Fruit fly (Drosophila melanogaster) whole organism, prepupa: ENCODE measurements around the gene CG31697.
A peak's percentile ranks its signal among the peaks of the same experiment; 100 is the strongest.

Source experiments
- Blimp-1 ChIP-seq: fragments of 200-800 bp; sonication (Bioruptor generic); optimal IDR thresholded peaks from 3 replicates; lab custom pipeline; 2017; ENCODE audit warnings: missing biosample characterization, missing genetic modification characterization, mild to moderate bottlenecking, moderate library complexity, missing genetic modification reagents
- CG10631 ChIP-seq: fragments of 200-800 bp; sonication (Bioruptor generic); optimal IDR thresholded peaks from 2 replicates; lab custom pipeline; 2016; ENCODE audit warnings: missing biosample characterization, missing genetic modification characterization
- CG11294 ChIP-seq: fragments of 200-800 bp; sonication (Bioruptor generic); IDR thresholded peaks from 2 replicates; pipeline ENCODE4 v1.3.6; 2022; ENCODE audit warnings: missing biosample characterization, missing genetic modification characterization
- CG11762 ChIP-seq: fragments of 200-800 bp; sonication (Bioruptor generic); optimal IDR thresholded peaks from 3 replicates; lab custom pipeline; 2016; ENCODE audit warnings: missing biosample characterization, missing genetic modification characterization; ENCODE audit not compliant: insufficient read depth
- CG11902 ChIP-seq: fragments of 200-800 bp; sonication (Bioruptor generic); optimal IDR thresholded peaks from 3 replicates; lab custom pipeline; 2016; ENCODE audit warnings: missing biosample characterization, missing genetic modification characterization
- CG15336 ChIP-seq: fragments of 200-800 bp; sonication (Bioruptor generic); IDR thresholded peaks from 2 replicates; pipeline ENCODE4 v1.3.6; 2022; ENCODE audit warnings: missing biosample characterization, missing genetic modification characterization
- CG1621 ChIP-seq: fragments of 200-800 bp; sonication (Bioruptor generic); optimal IDR thresholded peaks from 3 replicates; lab custom pipeline; 2018; ENCODE audit warnings: missing biosample characterization, mild to moderate bottlenecking, missing genetic modification characterization
- CG3032 ChIP-seq: fragments of 200-800 bp; optimal IDR thresholded peaks from 2 replicates; lab custom pipeline; 2019; ENCODE audit warnings: missing biosample characterization, mild to moderate bottlenecking, missing genetic modification characterization, moderate library complexity
- CG32006 ChIP-seq: fragments of 200-800 bp; sonication (Bioruptor generic); optimal IDR thresholded peaks from 3 replicates; lab custom pipeline; 2017; ENCODE audit warnings: missing biosample characterization, mild to moderate bottlenecking, missing genetic modification characterization
- CG34406 ChIP-seq: fragments of 200-800 bp; sonication (Bioruptor generic); optimal IDR thresholded peaks from 3 replicates; lab custom pipeline; 2016; ENCODE audit warnings: missing biosample characterization, missing genetic modification characterization
- CG6163 ChIP-seq: fragments of 200-800 bp; sonication (Bioruptor generic); IDR thresholded peaks from 3 replicates; pipeline ENCODE4 v1.3.6; 2022; ENCODE audit warnings: missing biosample characterization, missing genetic modification characterization
- CG6276 ChIP-seq: fragments of 200-800 bp; sonication (Bioruptor generic); optimal IDR thresholded peaks from 2 replicates; lab custom pipeline; 2017; ENCODE audit warnings: missing biosample characterization, mild to moderate bottlenecking, missing genetic modification characterization
- CG6792 ChIP-seq: fragments of 200-800 bp; sonication (Bioruptor generic); optimal IDR thresholded peaks from 3 replicates; lab custom pipeline; 2016; ENCODE audit warnings: missing biosample characterization, missing genetic modification characterization
- CG6854 ChIP-seq: fragments of 200-800 bp; sonication (Bioruptor generic); optimal IDR thresholded peaks from 2 replicates; lab custom pipeline; 2017; ENCODE audit warnings: missing biosample characterization, mild to moderate bottlenecking, missing genetic modification characterization
- CG7368 ChIP-seq: fragments of 200-800 bp; sonication (Bioruptor generic); optimal IDR thresholded peaks from 3 replicates; lab custom pipeline; 2016; ENCODE audit warnings: missing biosample characterization, missing genetic modification characterization
- CG8319 ChIP-seq: fragments of 200-800 bp; sonication (Bioruptor generic); optimal IDR thresholded peaks from 3 replicates; lab custom pipeline; 2016; ENCODE audit warnings: missing biosample characterization, missing genetic modification characterization
- CG8632 ChIP-seq: fragments of 200-800 bp; sonication (Bioruptor generic); optimal IDR thresholded peaks from 3 replicates; lab custom pipeline; 2016; ENCODE audit warnings: missing biosample characterization, missing genetic modification characterization
- CG9139 ChIP-seq: fragments of 200-800 bp; sonication (Bioruptor generic); optimal IDR thresholded peaks from 3 replicates; lab custom pipeline; 2017; ENCODE audit warnings: missing biosample characterization, mild to moderate bottlenecking, missing genetic modification characterization
- Eip75B ChIP-seq: fragments of 200-800 bp; sonication (Bioruptor generic); optimal IDR thresholded peaks from 3 replicates; lab custom pipeline; 2016; ENCODE audit warnings: missing biosample characterization, missing genetic modification characterization
- Eip78C ChIP-seq: fragments of 200-800 bp; sonication (Bioruptor generic); peaks from one replicate; lab custom pipeline; 2016; ENCODE audit warnings: missing biosample characterization, missing genetic modification characterization
- Eip93F ChIP-seq: fragments of 200-800 bp; sonication (Bioruptor generic); optimal IDR thresholded peaks from 2 replicates; lab custom pipeline; 2016; ENCODE audit warnings: missing biosample characterization, mild to moderate bottlenecking, missing genetic modification characterization
- Ets21C ChIP-seq: fragments of 200-800 bp; sonication (Bioruptor generic); optimal IDR thresholded peaks from 3 replicates; lab custom pipeline; 2016; ENCODE audit warnings: missing biosample characterization, missing genetic modification characterization
- Ets96B ChIP-seq: fragments of 200-800 bp; optimal IDR thresholded peaks from 2 replicates; lab custom pipeline; 2019; ENCODE audit warnings: missing biosample characterization, mild to moderate bottlenecking, missing genetic modification characterization, moderate library complexity
- Hr38 ChIP-seq: sonication (Bioruptor generic); optimal IDR thresholded peaks from 2 replicates; lab custom pipeline; 2016; ENCODE audit warnings: missing biosample characterization, missing genetic modification characterization
- Hr39 ChIP-seq: fragments of 200-800 bp; sonication (Bioruptor generic); optimal IDR thresholded peaks from 2 replicates; lab custom pipeline; 2016; ENCODE audit warnings: missing biosample characterization, missing genetic modification characterization
- Hr4 ChIP-seq: fragments of 200-800 bp; sonication (Bioruptor generic); optimal IDR thresholded peaks from 3 replicates; lab custom pipeline; 2016; ENCODE audit warnings: missing biosample characterization, missing genetic modification characterization
- Lpt ChIP-seq: fragments of 200-800 bp; sonication (Bioruptor generic); optimal IDR thresholded peaks from 3 replicates; lab custom pipeline; 2016; ENCODE audit warnings: missing biosample characterization, missing genetic modification characterization
- Met ChIP-seq: fragments of 200-800 bp; sonication (Bioruptor generic); optimal IDR thresholded peaks from 3 replicates; lab custom pipeline; 2016; ENCODE audit warnings: missing biosample characterization, missing genetic modification characterization
- OdsH ChIP-seq: fragments of 200-800 bp; sonication (Bioruptor generic); optimal IDR thresholded peaks from 3 replicates; lab custom pipeline; 2016; ENCODE audit warnings: missing biosample characterization, missing genetic modification characterization
- Smox ChIP-seq: fragments of 200-800 bp; sonication (Bioruptor generic); optimal IDR thresholded peaks from 3 replicates; lab custom pipeline; 2016; ENCODE audit warnings: missing biosample characterization, missing genetic modification characterization
- Sox102F ChIP-seq: fragments of 200-800 bp; sonication (Bioruptor generic); optimal IDR thresholded peaks from 2 replicates; lab custom pipeline; 2016; ENCODE audit warnings: missing biosample characterization, mild to moderate bottlenecking, missing genetic modification characterization
- Sox14 ChIP-seq: fragments of 200-800 bp; sonication (Bioruptor generic); optimal IDR thresholded peaks from 3 replicates; lab custom pipeline; 2016; ENCODE audit warnings: missing biosample characterization, missing genetic modification characterization
- achi ChIP-seq: fragments of 200-800 bp; sonication (Bioruptor generic); optimal IDR thresholded peaks from 3 replicates; lab custom pipeline; 2016; ENCODE audit warnings: missing biosample characterization, missing genetic modification characterization
- acj6 ChIP-seq: fragments of 200-800 bp; sonication (Bioruptor generic); optimal IDR thresholded peaks from 3 replicates; lab custom pipeline; 2016; ENCODE audit warnings: missing biosample characterization, missing genetic modification characterization
- cyc ChIP-seq: fragments of 200-800 bp; sonication (Bioruptor generic); optimal IDR thresholded peaks from 3 replicates; lab custom pipeline; 2016; ENCODE audit warnings: missing biosample characterization, missing genetic modification characterization
- dac ChIP-seq: fragments of 200-800 bp; sonication (Bioruptor generic); optimal IDR thresholded peaks from 2 replicates; lab custom pipeline; 2017; ENCODE audit warnings: missing biosample characterization, mild to moderate bottlenecking, missing genetic modification characterization
- dsx ChIP-seq: fragments of 200-800 bp; optimal IDR thresholded peaks from 3 replicates; lab custom pipeline; 2019; ENCODE audit warnings: missing biosample characterization, mild to moderate bottlenecking, missing genetic modification characterization, moderate library complexity; ENCODE audit not compliant: poor library complexity, severe bottlenecking
- fd59A ChIP-seq: fragments of 200-800 bp; sonication (Bioruptor generic); optimal IDR thresholded peaks from 2 replicates; lab custom pipeline; 2017; ENCODE audit warnings: missing biosample characterization, mild to moderate bottlenecking, missing genetic modification characterization, missing genetic modification reagents
- fd85E ChIP-seq: fragments of 200-800 bp; sonication (Bioruptor generic); optimal IDR thresholded peaks from 3 replicates; lab custom pipeline; 2016; ENCODE audit warnings: missing biosample characterization, missing genetic modification characterization
- fkh ChIP-seq: fragments of 200-800 bp; sonication (Bioruptor generic); optimal IDR thresholded peaks from 3 replicates; lab custom pipeline; 2017; ENCODE audit warnings: missing biosample characterization, mild to moderate bottlenecking, missing genetic modification characterization, moderate library complexity
- lz ChIP-seq: fragments of 200-800 bp; sonication (Bioruptor generic); optimal IDR thresholded peaks from 3 replicates; lab custom pipeline; 2016; ENCODE audit warnings: missing biosample characterization, missing genetic modification characterization
- net ChIP-seq: fragments of 200-800 bp; sonication (Bioruptor generic); optimal IDR thresholded peaks from 3 replicates; lab custom pipeline; 2016; ENCODE audit warnings: missing biosample characterization, missing genetic modification characterization
- pdm3 ChIP-seq: fragments of 200-800 bp; sonication (Bioruptor generic); optimal IDR thresholded peaks from 3 replicates; lab custom pipeline; 2016; ENCODE audit warnings: missing biosample characterization, missing genetic modification characterization
- salr ChIP-seq, 2 experiments: fragments of 200-800 bp; sonication (Bioruptor generic); optimal IDR thresholded peaks; 3 replicates each; lab custom pipeline; 2016 to 2018; ENCODE audit warnings: missing biosample characterization in 2 of 2, missing genetic modification characterization in 2 of 2, mild to moderate bottlenecking in 1 of 2
- spab ChIP-seq: fragments of 200-800 bp; sonication (Bioruptor generic); optimal IDR thresholded peaks from 2 replicates; lab custom pipeline; 2017; ENCODE audit warnings: missing biosample characterization, mild to moderate bottlenecking, missing genetic modification characterization, missing genetic modification reagents
- svp ChIP-seq: fragments of 200-800 bp; sonication (Bioruptor generic); peaks from one replicate; lab custom pipeline; 2016; ENCODE audit warnings: missing biosample characterization, missing genetic modification characterization
- topi ChIP-seq: fragments of 200-800 bp; sonication (Bioruptor generic); optimal IDR thresholded peaks from 3 replicates; lab custom pipeline; 2016; ENCODE audit warnings: missing biosample characterization, missing genetic modification characterization
- vri ChIP-seq: fragments of 200-800 bp; sonication (Bioruptor generic); optimal IDR thresholded peaks from 3 replicates; lab custom pipeline; 2016; ENCODE audit warnings: missing biosample characterization, mild to moderate bottlenecking, missing genetic modification characterization

The CG31697 gene

DNA sequence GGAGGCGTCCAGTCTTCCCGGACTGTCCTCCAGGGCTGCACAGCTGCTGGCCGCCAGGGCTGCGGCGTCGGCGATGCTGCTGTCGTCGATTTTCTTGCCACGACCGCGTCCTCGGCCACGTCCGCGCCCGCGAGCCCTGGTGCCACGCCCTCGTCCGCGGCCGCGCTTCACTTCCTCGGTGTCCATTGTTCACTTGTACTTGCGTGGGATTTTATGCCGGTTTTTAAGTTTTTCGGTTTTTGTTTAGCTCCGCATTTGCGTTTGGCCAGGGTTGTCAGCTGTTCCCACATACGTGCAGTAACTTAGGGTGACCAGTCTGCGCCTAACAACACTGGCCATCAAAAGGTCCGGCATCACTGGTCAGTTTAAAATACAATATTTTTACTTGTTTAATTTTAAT lies 46.9 kb downstream of the CG31697 start, which contains the start of gene Hakai (continued):
- peak; percentile 36 for TF ChIP-seq CG3032 (tag; lab: Kevin White, UChicago)
- peak; percentile 64 for TF ChIP-seq cyc
- TF ChIP-seq acj6 (GFP tag; lab: Kevin White, UChicago), result peak; percentile 30
- no peak for TF ChIP-seq dac (GFP tag; lab: Kevin White, UChicago)
- TF ChIP-seq CG15336 (GFP tag; lab: Robert Waterston, UW), result no peak
- no peak for TF ChIP-seq CG6854 (GFP tag; lab: Kevin White, UChicago)
- no peak for TF ChIP-seq fd85E (GFP tag; lab: Kevin White, UChicago)
- TF ChIP-seq CG11762 (GFP tag; lab: Kevin White, UChicago), result no peak
- TF ChIP-seq CG6163 (GFP tag; lab: Robert Waterston, UW), result peak; percentile 67; the same call in 1 of the 3 replicates
- TF ChIP-seq fkh (GFP tag; lab: Kevin White, UChicago), result no peak
- TF ChIP-seq Ets96B (tag; lab: Kevin White, UChicago), result peak; percentile 12
- peak; percentile 42 for TF ChIP-seq achi
- TF ChIP-seq net (GFP tag; lab: Kevin White, UChicago), result peak; percentile 34
- TF ChIP-seq CG6792, result no peak
- TF ChIP-seq dsx (GFP tag; lab: Kevin White, UChicago), result no peak
- peak; percentile 44 for TF ChIP-seq Smox
- TF ChIP-seq Eip78C (GFP tag; lab: Kevin White, UChicago), result peak; percentile 57

DNA sequence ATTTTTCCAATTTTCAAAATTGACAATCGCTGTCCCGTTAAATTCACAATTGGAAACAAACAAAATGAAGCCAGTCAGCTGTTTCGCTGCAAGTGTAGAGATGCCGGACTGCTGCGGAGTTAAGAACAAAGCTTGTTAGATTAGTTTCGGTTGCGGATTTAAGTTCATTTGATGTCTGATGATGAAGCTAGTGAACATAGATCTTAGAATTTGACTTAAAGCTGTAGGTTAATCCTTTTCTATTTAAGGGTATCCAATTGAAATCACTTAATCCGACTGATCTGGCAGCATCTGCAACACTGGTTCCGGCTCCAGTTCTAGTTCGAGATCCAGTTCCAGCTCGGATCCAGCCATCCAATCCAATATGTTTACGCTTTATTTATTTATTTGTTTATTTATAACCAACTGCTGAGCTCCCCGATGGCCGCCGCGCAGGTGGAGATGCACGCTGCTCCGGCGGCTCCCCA lies 48.7 kb downstream of the CG31697 start, which contains the start of the genes PCNA2 and CG10366:
TSS of gene PCNA2 (minus strand) at position 65 of the 467 bp plus-strand sequence.
TSS of gene CG10366 (plus strand) at position 310 of the 467 bp plus-strand sequence.
- TF ChIP-seq CG11294 (GFP tag; lab: Robert Waterston, UW) (no peak), pdm3 (GFP tag; lab: Kevin White, UChicago) (peak; percentile 69), Eip75B (GFP tag; lab: Kevin White, UChicago) (peak; percentile 50), vri (GFP tag; lab: Kevin White, UChicago) (no peak), Eip93F (GFP tag; lab: Kevin White, UChicago) (no peak), Met (GFP tag; lab: Kevin White, UChicago) (peak; percentile 56), Hr39 (GFP tag; lab: Kevin White, UChicago) (peak; percentile 82), net (GFP tag; lab: Kevin White, UChicago) (peak; percentile 46), Lpt (peak; percentile 14), CG7368 (GFP tag; lab: Kevin White, UChicago) (peak; percentile 47), CG1621 (tag; lab: Kevin White, UChicago) (peak; percentile 17), Ets96B (tag; lab: Kevin White, UChicago) (peak; percentile 45), CG10631 (GFP tag; lab: Kevin White, UChicago) (peak; percentile 55), CG9139 (GFP tag; lab: Kevin White, UChicago) (no peak), Eip78C (GFP tag; lab: Kevin White, UChicago) (peak; percentile 74), Sox102F (GFP tag; lab: Kevin White, UChicago) (no peak), cyc (peak; percentile 70), Ets21C (peak; percentile 42), Smox (peak; percentile 47), topi (GFP tag; lab: Kevin White, UChicago) (peak; percentile 64), lz (GFP tag; lab: Kevin White, UChicago) (peak; percentile 68), CG3032 (tag; lab: Kevin White, UChicago) (peak; percentile 64), achi (peak; percentile 68), CG6276 (GFP tag; lab: Kevin White, UChicago) (no peak), Blimp-1 (GFP tag; lab: Kevin White, UChicago) (no peak), CG6163 (GFP tag; lab: Robert Waterston, UW) (no peak), salr (GFP tag; optimal IDR thresholded peaks at IDR 0.05; lab: Kevin White, UChicago) (peak in 1 of 2 experiments; percentile 26), Hr38 (no peak), CG8319 (GFP tag; lab: Kevin White, UChicago) (peak; percentile 46), Sox14 (GFP tag; lab: Kevin White, UChicago) (peak; percentile 86), spab (GFP tag; lab: Kevin White, UChicago) (no peak), dsx (GFP tag; lab: Kevin White, UChicago) (no peak), svp (GFP tag; lab: Kevin White, UChicago) (no peak), fd85E (GFP tag; lab: Kevin White, UChicago) (no peak), CG11902 (GFP tag; lab: Kevin White, UChicago) (peak; percentile 40), CG32006 (GFP tag; lab: Kevin White, UChicago) (peak; percentile 38), CG11762 (GFP tag; lab: Kevin White, UChicago) (peak; percentile 23), Hr4 (GFP tag; lab: Kevin White, UChicago) (peak; percentile 58), OdsH (GFP tag; lab: Kevin White, UChicago) (peak; percentile 69), CG15336 (GFP tag; lab: Robert Waterston, UW) (no peak), CG6854 (GFP tag; lab: Kevin White, UChicago) (no peak), CG8632 (GFP tag; lab: Kevin White, UChicago) (no peak), CG34406 (GFP tag; lab: Kevin White, UChicago) (peak; percentile 46), fd59A (GFP tag; lab: Kevin White, UChicago) (no peak)
